Worm (Caenorhabditis elegans) whole organism, L3 larva: Measurements from ENCODE around the gene oac-22.

Experiments used
- eor-1 ChIP-seq, 2 experiments: fragments of 150-350 bp; optimal IDR thresholded peaks; 2 replicates each; lab custom pipeline; 2014 to 2018; ENCODE audit warnings: missing biosample characterization in 2 of 2, missing genetic modification characterization in 2 of 2
- nhr-77 ChIP-seq: fragments of 150-350 bp; optimal IDR thresholded peaks from 2 replicates; lab custom pipeline; 2014; ENCODE audit warnings: missing biosample characterization, missing genetic modification characterization
- skn-1 ChIP-seq: fragments of 150-350 bp; optimal IDR thresholded peaks from 2 replicates; lab custom pipeline; 2014; ENCODE audit warnings: missing biosample characterization, missing genetic modification characterization

ce11 chrIV:3844004-3844403 lies 41.5 kb upstream of the oac-22 start:
- TF ChIP-seq skn-1 (no peak), eor-1 (tag; optimal IDR thresholded peaks at IDR 0.05; lab: Kevin White, UChicago) (no peak), nhr-77 (tag; lab: Kevin White, UChicago) (no peak)
